Fruit fly (Drosophila melanogaster): ENCODE data around the gene w-cup.
A peak's percentile ranks its signal among the peaks of the same experiment; 100 is the strongest.

DNA sequence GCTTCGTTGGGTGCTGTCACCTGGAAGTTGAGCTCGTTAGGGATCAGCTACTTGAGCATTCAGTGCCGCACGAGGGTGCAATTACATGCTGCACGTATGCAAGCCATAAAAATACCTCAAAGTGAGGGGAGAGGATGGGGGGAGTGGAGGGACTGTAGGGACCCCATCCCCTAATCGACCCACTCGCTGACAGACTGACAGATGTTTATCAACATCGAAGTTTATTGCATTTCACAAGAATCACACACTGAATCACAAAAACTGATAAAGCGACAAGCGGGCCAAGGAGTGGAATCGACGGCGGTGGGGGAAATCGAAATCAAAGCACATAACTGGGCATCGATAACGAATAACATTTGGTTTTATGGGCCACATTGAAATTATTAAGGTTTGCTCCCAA, 22.9 kb downstream of the w-cup start:
- TF ChIP-seq vri (GFP tag; optimal IDR thresholded peaks at IDR 0.05) (peak; percentile 44), CG9139 (GFP tag; optimal IDR thresholded peaks at IDR 0.05) (no peak), net (GFP tag; optimal IDR thresholded peaks at IDR 0.05) (no peak)

All from whole organism, prepupa.